Worm (Caenorhabditis elegans) whole organism, young adult: ENCODE results near the gene Y82E9BL.6.
"Not testable (repeated sequence)": the region's sequence is repeated elsewhere in the genome, so short reads cannot be mapped to it uniquely, and the experiment has no call there.

Experiments
- C06A6.2 ChIP-seq: fragments of 200-800 bp; sonication (Bioruptor generic); conservative IDR thresholded peaks from 2 replicates; pipeline ENCODE4 v1.3.6; 2022; ENCODE audit warnings: missing genetic modification characterization, missing compliant biosample characterization
- F23B12.7 ChIP-seq: sonication (generic microtip); optimal IDR thresholded peaks from 2 replicates; lab custom pipeline; 2017; ENCODE audit warnings: missing genetic modification characterization, mild to moderate bottlenecking, missing compliant biosample characterization, antibody characterized with exemption, moderate library complexity; ENCODE audit not compliant: insufficient read depth
- ama-1 ChIP-seq, 3 experiments: fragments of 150-350 bp in 1 of 3; sonication (generic microtip) in 2 of 3; optimal IDR thresholded peaks; 2 replicates each; lab custom pipeline; 2014 to 2018; ENCODE audit warnings: missing biosample characterization in 2 of 3, missing genetic modification characterization in 2 of 3, missing genetic modification reagents in 2 of 3
- aptf-3 ChIP-seq: fragments of 200-800 bp; sonication (Bioruptor generic); IDR thresholded peaks from 2 replicates; pipeline ENCODE4 v1.3.6; 2022; ENCODE audit warnings: missing genetic modification characterization, missing compliant biosample characterization
- gei-17 ChIP-seq: fragments of 200-800 bp; sonication (Bioruptor generic); optimal IDR thresholded peaks from 2 replicates; lab custom pipeline; 2018; ENCODE audit warnings: mild to moderate bottlenecking, missing genetic modification characterization, missing compliant biosample characterization
- lsy-27 ChIP-seq: sonication (generic microtip); optimal IDR thresholded peaks from 2 replicates; lab custom pipeline; 2017; ENCODE audit warnings: missing genetic modification characterization, mild to moderate bottlenecking, missing compliant biosample characterization, antibody characterized with exemption, missing genotype, borderline replicate concordance; ENCODE audit not compliant: insufficient read depth
- madf-3 ChIP-seq: fragments of 200-800 bp; sonication (Bioruptor generic); IDR thresholded peaks from 2 replicates; pipeline ENCODE4 v1.3.6; 2022; ENCODE audit warnings: missing genetic modification reagents, missing genetic modification characterization, missing compliant biosample characterization
- pha-4 ChIP-seq: fragments of 150-350 bp; sonication (generic microtip); optimal IDR thresholded peaks from 2 replicates; lab custom pipeline; 2014; ENCODE audit warnings: missing biosample characterization, missing genetic modification reagents, missing genetic modification characterization
- snpc-3.4 ChIP-seq: sonication (generic microtip); optimal IDR thresholded peaks from 2 replicates; lab custom pipeline; 2017; ENCODE audit warnings: missing genetic modification characterization, mild to moderate bottlenecking, missing compliant biosample characterization, antibody characterized with exemption, moderate library complexity, missing genotype, missing genetic modification reagents
- ztf-26 ChIP-seq: sonication (generic microtip); optimal IDR thresholded peaks from 2 replicates; lab custom pipeline; 2017; ENCODE audit warnings: missing genetic modification characterization, missing compliant biosample characterization

DNA sequence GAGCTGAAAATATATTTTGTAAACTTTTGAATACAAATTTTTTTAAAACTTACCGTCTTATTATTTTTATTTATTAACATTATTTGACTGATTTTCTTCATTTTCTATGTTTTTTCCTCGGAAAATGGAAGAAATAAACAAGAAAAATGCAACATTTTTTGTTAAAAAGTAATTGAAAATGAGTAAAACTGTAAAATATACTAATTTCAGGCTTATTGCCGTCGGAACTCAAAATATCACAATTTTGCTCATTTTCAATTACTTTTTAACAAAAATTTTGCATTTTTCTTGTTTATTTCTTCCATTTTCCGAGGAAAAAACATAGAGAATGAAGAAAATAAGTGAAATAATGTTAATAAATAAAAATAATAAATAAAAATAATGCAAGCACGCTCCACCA, 29.9 kb upstream of the Y82E9BL.6 start, which contains the start of gene Y82E9BR.10:
- TF ChIP-seq aptf-3 (GFP tag; lab: Robert Waterston, UW); C06A6.2 (GFP tag; lab: Robert Waterston, UW); madf-3; pha-4; F23B12.7 (tag; lab: Kevin White, UChicago); ama-1 (optimal IDR thresholded peaks at IDR 0.05; lab: Kevin White, UChicago); ama-1 (GFP tag; optimal IDR thresholded peaks at IDR 0.05; lab: Kevin White, UChicago); snpc-3.4; gei-17 (GFP tag; lab: Kevin White, UChicago); lsy-27 (tag; lab: Kevin White, UChicago); ztf-26: not testable (repeated sequence)
